Fruit fly (Drosophila melanogaster) whole organism, pupa: ENCODE results near the gene aub.
A peak's percentile ranks its signal among the peaks of the same experiment; 100 is the strongest.

Experiments
- CG10348 ChIP-seq: fragments of 200-800 bp; sonication (Bioruptor generic); IDR thresholded peaks from 2 replicates; pipeline ENCODE4 v1.3.6; 2022; ENCODE audit warnings: missing biosample characterization, missing genetic modification characterization
- CG12605 ChIP-seq: fragments of 200-800 bp; sonication (Bioruptor generic); IDR thresholded peaks from 2 replicates; pipeline ENCODE4 v1.3.6; 2022; ENCODE audit warnings: missing biosample characterization, missing genetic modification characterization
- CG13204 ChIP-seq: fragments of 200-800 bp; sonication (Bioruptor generic); optimal IDR thresholded peaks from 2 replicates; lab custom pipeline; 2018; ENCODE audit warnings: missing biosample characterization, mild to moderate bottlenecking, missing genetic modification characterization, moderate library complexity
- CG14655 ChIP-seq: fragments of 200-800 bp; sonication (Bioruptor generic); optimal IDR thresholded peaks from 3 replicates; lab custom pipeline; 2017; ENCODE audit warnings: mild to moderate bottlenecking, missing biosample characterization, missing genetic modification reagents, missing genetic modification characterization
- CG15710 ChIP-seq: fragments of 200-800 bp; sonication (Bioruptor generic); optimal IDR thresholded peaks from 2 replicates; lab custom pipeline; 2018; ENCODE audit warnings: missing biosample characterization, mild to moderate bottlenecking, missing genetic modification characterization, moderate library complexity
- CG17806 ChIP-seq: fragments of 200-800 bp; sonication (Bioruptor generic); optimal IDR thresholded peaks from 2 replicates; lab custom pipeline; 2018; ENCODE audit warnings: missing biosample characterization, mild to moderate bottlenecking, missing genetic modification characterization, moderate library complexity
- CG32121 ChIP-seq: fragments of 200-800 bp; sonication (Bioruptor generic); IDR thresholded peaks from 2 replicates; pipeline ENCODE4 v1.3.6; 2022; ENCODE audit warnings: missing biosample characterization, missing genetic modification characterization
- CG34367 ChIP-seq: fragments of 200-800 bp; sonication (Bioruptor generic); optimal IDR thresholded peaks from 2 replicates; lab custom pipeline; 2018; ENCODE audit warnings: missing biosample characterization, mild to moderate bottlenecking, missing genetic modification characterization
- CG4496 ChIP-seq: fragments of 200-800 bp; sonication (Bioruptor generic); IDR thresholded peaks from 3 replicates; pipeline ENCODE4 v1.3.6; 2022; ENCODE audit warnings: missing biosample characterization, missing genetic modification characterization
- CG8159 ChIP-seq: fragments of 200-800 bp; sonication (Bioruptor generic); optimal IDR thresholded peaks from 3 replicates; lab custom pipeline; 2018; ENCODE audit warnings: missing biosample characterization, mild to moderate bottlenecking, missing genetic modification characterization, moderate library complexity
- CG8301 ChIP-seq: fragments of 200-800 bp; sonication (Bioruptor generic); optimal IDR thresholded peaks from 2 replicates; lab custom pipeline; 2018; ENCODE audit warnings: missing biosample characterization, mild to moderate bottlenecking, missing genetic modification characterization
- CG9948 ChIP-seq: fragments of 200-800 bp; sonication (Bioruptor generic); optimal IDR thresholded peaks from 2 replicates; lab custom pipeline; 2018; ENCODE audit warnings: missing biosample characterization, mild to moderate bottlenecking, missing genetic modification characterization, moderate library complexity
- D1 ChIP-seq: fragments of 200-800 bp; sonication (Bioruptor generic); optimal IDR thresholded peaks from 2 replicates; lab custom pipeline; 2018; ENCODE audit warnings: missing biosample characterization, mild to moderate bottlenecking, missing genetic modification characterization, moderate library complexity
- EcR ChIP-seq: fragments of 200-800 bp; sonication (Bioruptor generic); optimal IDR thresholded peaks from 3 replicates; lab custom pipeline; 2019; ENCODE audit warnings: missing biosample characterization, missing genetic modification characterization, mild to moderate bottlenecking, moderate library complexity, missing genetic modification reagents
- Ets98B ChIP-seq: fragments of 200-800 bp; sonication (Bioruptor generic); IDR thresholded peaks from 2 replicates; pipeline ENCODE4 v1.3.6; 2022; ENCODE audit warnings: missing biosample characterization, missing genetic modification characterization
- Pif1A ChIP-seq: fragments of 200-800 bp; sonication (Bioruptor generic); optimal IDR thresholded peaks from 3 replicates; lab custom pipeline; 2016; ENCODE audit warnings: missing biosample characterization, missing genetic modification characterization
- Pif1B ChIP-seq: fragments of 200-800 bp; sonication (Bioruptor generic); optimal IDR thresholded peaks from 3 replicates; lab custom pipeline; 2016; ENCODE audit warnings: missing biosample characterization, missing genetic modification characterization
- Snoo ChIP-seq: fragments of 200-800 bp; sonication (Bioruptor generic); optimal IDR thresholded peaks from 3 replicates; lab custom pipeline; 2017; ENCODE audit warnings: missing biosample characterization, mild to moderate bottlenecking, missing genetic modification characterization, inconsistent platforms
- fd96Ca ChIP-seq: fragments of 200-800 bp; sonication (Bioruptor generic); IDR thresholded peaks from 3 replicates; pipeline ENCODE4 v1.3.6; 2022; ENCODE audit warnings: missing biosample characterization, missing genetic modification characterization
- gl ChIP-seq: fragments of 200-800 bp; sonication (Bioruptor generic); optimal IDR thresholded peaks from 2 replicates; lab custom pipeline; 2018; ENCODE audit warnings: missing biosample characterization, mild to moderate bottlenecking, missing genetic modification characterization
- rn ChIP-seq: fragments of 200-800 bp; sonication (Bioruptor generic); IDR thresholded peaks from 2 replicates; pipeline ENCODE4 v1.3.6; 2022; ENCODE audit warnings: missing biosample characterization, missing genetic modification characterization

aub gene

DNA sequence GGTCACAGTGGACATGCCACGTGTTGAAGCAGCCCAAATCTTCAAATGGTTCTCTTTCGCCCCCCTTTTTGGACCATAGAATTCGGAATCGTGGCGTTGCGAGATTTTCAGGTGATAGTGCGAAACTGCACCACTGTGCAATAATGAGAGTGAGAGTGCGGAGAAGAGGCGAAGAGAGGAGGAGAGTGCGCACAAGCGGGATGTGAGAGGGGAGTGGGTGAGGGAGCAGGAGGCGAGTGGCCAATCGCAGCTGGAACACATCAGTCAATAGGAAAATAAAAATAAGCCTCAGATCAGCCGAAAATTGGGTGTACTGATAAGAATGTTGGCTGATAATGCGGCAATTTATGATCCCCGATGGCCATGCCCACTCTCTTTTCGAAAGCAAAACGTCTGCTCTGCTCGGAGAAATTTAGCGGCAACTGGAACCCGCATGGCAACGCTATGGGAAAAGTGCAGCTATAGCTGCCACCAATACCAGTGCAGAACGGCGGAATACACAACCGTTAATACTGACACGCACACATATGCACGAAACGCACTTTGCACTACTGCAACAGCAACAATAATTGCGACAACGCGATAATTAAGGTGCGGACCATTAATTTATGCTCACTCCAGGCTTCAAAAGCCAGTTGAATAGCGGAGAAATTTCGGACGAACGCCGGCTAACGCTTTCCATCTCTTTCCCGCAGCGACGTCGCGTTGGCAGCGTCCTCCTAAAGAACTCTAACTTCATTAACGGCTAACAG, 33.8 kb downstream of the aub start:
- no peak for TF ChIP-seq CG10348 (GFP tag; lab: Robert Waterston, UW)
- peak; percentile 79 for TF ChIP-seq gl (tag; lab: Kevin White, UChicago)
- no peak for TF ChIP-seq CG9948 (tag; lab: Kevin White, UChicago)
- peak; percentile 52 for TF ChIP-seq CG8301 (tag; lab: Kevin White, UChicago)
- TF ChIP-seq CG8159 (tag; lab: Kevin White, UChicago), result peak; percentile 33
- TF ChIP-seq rn (GFP tag; lab: Robert Waterston, UW), result no peak
- TF ChIP-seq Ets98B (GFP tag; lab: Robert Waterston, UW), result peak; percentile 61
- peak; percentile 18 for TF ChIP-seq CG15710 (tag; lab: Kevin White, UChicago)
- TF ChIP-seq CG12605 (GFP tag; lab: Robert Waterston, UW), result peak; percentile 38; the same call in 1 of the 2 replicates
- TF ChIP-seq CG34367 (tag; lab: Kevin White, UChicago), result no peak
- no peak for TF ChIP-seq CG17806 (tag; lab: Kevin White, UChicago)
- no peak for TF ChIP-seq CG13204 (GFP tag; lab: Kevin White, UChicago)
- peak; percentile 38; the same call in 1 of the 2 replicates for TF ChIP-seq CG32121
- TF ChIP-seq Pif1B (GFP tag; lab: Kevin White, UChicago), result peak; percentile 28
- TF ChIP-seq fd96Ca, result 0 out of 3 replicates have a peak, but pooled peaks have one; percentile 22
- TF ChIP-seq EcR (GFP tag; lab: Kevin White, UChicago), result peak; percentile 52
- TF ChIP-seq Pif1A, result no peak
- TF ChIP-seq Snoo, result peak; percentile 7
- TF ChIP-seq CG4496 (GFP tag; lab: Robert Waterston, UW), result peak; percentile 58
- TF ChIP-seq D1, result no peak
- no peak for TF ChIP-seq CG14655 (GFP tag; lab: Kevin White, UChicago)

DNA sequence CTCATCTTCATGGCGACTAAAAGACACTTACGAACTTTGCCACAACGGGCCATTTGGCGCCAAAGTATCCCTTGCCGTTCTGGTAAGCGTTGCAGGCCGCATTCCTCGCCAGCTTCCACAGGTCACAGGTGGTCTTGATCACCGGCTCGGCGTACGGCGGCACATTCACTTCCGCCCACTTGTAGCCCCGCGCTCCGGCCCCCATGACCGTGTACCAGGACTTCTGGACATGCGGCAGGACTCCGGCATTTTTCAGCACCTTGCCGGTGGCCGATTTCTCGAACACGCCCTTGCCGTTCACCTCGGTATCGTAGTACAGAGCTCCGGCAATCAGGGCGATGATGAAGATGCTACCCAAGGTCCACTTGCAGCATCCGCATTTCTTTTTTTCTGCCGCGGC, 35.3 kb downstream of the aub start:
- TF ChIP-seq gl (tag; lab: Kevin White, UChicago), result no peak
- TF ChIP-seq CG15710 (tag; lab: Kevin White, UChicago), result no peak
- TF ChIP-seq CG13204 (GFP tag; lab: Kevin White, UChicago), result no peak
- no peak for TF ChIP-seq rn (GFP tag; lab: Robert Waterston, UW)
- no peak for TF ChIP-seq Pif1A
- no peak for TF ChIP-seq CG12605 (GFP tag; lab: Robert Waterston, UW)
- TF ChIP-seq CG4496 (GFP tag; lab: Robert Waterston, UW), result no peak
- TF ChIP-seq CG8301 (tag; lab: Kevin White, UChicago), result no peak
- TF ChIP-seq CG17806 (tag; lab: Kevin White, UChicago), result no peak
- TF ChIP-seq CG34367 (tag; lab: Kevin White, UChicago), result no peak
- no peak for TF ChIP-seq D1
- TF ChIP-seq EcR (GFP tag; lab: Kevin White, UChicago), result no peak
- TF ChIP-seq CG9948 (tag; lab: Kevin White, UChicago), result no peak

DNA sequence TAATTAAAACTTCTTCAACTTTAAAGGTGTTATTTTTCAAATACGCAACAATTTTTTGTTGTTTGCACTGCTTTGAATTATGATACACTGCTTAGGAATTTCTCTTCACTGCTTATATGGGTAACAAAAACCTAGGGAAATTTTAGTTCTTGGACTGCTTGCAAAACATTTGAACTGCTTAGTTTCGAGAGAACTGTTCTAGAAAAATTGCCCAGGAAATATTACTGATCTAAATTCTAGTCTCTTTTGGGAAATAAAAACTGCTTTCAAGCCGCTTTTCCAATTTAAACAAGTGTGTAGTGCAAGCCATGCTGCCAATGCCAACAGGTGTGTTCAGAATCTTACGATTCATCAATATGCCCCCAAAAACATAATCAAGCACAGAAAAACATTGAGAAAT, 36.8 kb downstream of the aub start:
- TF ChIP-seq CG12605 (GFP tag; lab: Robert Waterston, UW) (peak; percentile 66), CG8301 (tag; lab: Kevin White, UChicago) (no peak), rn (GFP tag; lab: Robert Waterston, UW) (no peak)

DNA sequence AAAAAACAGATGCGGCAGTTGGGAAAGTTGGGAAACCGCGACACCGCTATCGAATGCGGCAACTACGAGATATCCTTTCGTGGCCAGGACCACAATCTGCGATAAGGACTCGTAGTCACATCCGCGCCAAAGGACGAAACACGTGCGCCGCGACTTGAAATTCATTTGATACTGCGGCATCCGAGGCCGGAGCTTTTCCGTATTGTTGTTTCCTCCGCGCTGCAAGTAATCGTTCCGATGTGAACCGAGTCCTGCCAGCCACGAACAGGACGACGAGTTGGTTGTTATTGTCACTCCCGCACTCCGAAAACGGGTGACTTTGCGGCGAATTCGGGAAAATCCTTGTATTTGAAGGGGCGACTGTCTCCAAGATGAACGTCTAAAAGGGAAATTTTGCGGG, 37.3 kb downstream of the aub start, which contains the start of gene dpr2:
Gene dpr2, minus strand, starts transcription at position 175 of the 400 bp plus-strand sequence.
- TF ChIP-seq CG17806 (tag; lab: Kevin White, UChicago) (no peak), CG13204 (GFP tag; lab: Kevin White, UChicago) (no peak), CG15710 (tag; lab: Kevin White, UChicago) (no peak), fd96Ca (no peak), Snoo (no peak), D1 (no peak), CG4496 (GFP tag; lab: Robert Waterston, UW) (no peak), Ets98B (GFP tag; lab: Robert Waterston, UW) (no peak), Pif1B (GFP tag; lab: Kevin White, UChicago) (no peak), gl (tag; lab: Kevin White, UChicago) (no peak), CG34367 (tag; lab: Kevin White, UChicago) (no peak), CG8159 (tag; lab: Kevin White, UChicago) (no peak), EcR (GFP tag; lab: Kevin White, UChicago) (no peak), CG32121 (no peak), CG14655 (GFP tag; lab: Kevin White, UChicago) (no peak), rn (GFP tag; lab: Robert Waterston, UW) (no peak), Pif1A (no peak), CG8301 (tag; lab: Kevin White, UChicago) (no peak)
- TF ChIP-seq, all 21 proteins: peak for 0
